Worm (Caenorhabditis elegans) whole organism, young adult: ENCODE measurements around the gene nspd-6.

Experiments
- B0019.2 ChIP-seq: fragments of 200-800 bp; sonication (Bioruptor generic); conservative IDR thresholded peaks from 2 replicates; pipeline ENCODE4 v1.3.6; 2022; ENCODE audit warnings: missing genetic modification reagents, missing genetic modification characterization, missing compliant biosample characterization
- B0336.3 ChIP-seq: fragments of 200-800 bp; sonication (Bioruptor generic); IDR thresholded peaks from 2 replicates; pipeline ENCODE4 v1.3.6; 2022; ENCODE audit warnings: missing genetic modification characterization, missing compliant biosample characterization
- C06A6.2 ChIP-seq: fragments of 200-800 bp; sonication (Bioruptor generic); conservative IDR thresholded peaks from 2 replicates; pipeline ENCODE4 v1.3.6; 2022; ENCODE audit warnings: missing genetic modification characterization, missing compliant biosample characterization
- D2030.7 ChIP-seq: fragments of 200-800 bp; sonication (Bioruptor generic); IDR thresholded peaks from 2 replicates; pipeline ENCODE4 v1.3.6; 2022; ENCODE audit warnings: missing genetic modification reagents, missing genetic modification characterization, missing compliant biosample characterization
- F10E7.11 ChIP-seq: sonication (generic microtip); optimal IDR thresholded peaks from 2 replicates; lab custom pipeline; 2017; ENCODE audit warnings: mild to moderate bottlenecking, missing genetic modification characterization, moderate library complexity, missing compliant biosample characterization
- F23B12.7 ChIP-seq: sonication (generic microtip); optimal IDR thresholded peaks from 2 replicates; lab custom pipeline; 2017; ENCODE audit warnings: missing genetic modification characterization, mild to moderate bottlenecking, missing compliant biosample characterization, antibody characterized with exemption, moderate library complexity; ENCODE audit not compliant: insufficient read depth
- F33H1.4 ChIP-seq: fragments of 200-800 bp; sonication (Bioruptor generic); IDR thresholded peaks from 2 replicates; pipeline ENCODE4 v1.3.6; 2022; ENCODE audit warnings: missing genetic modification reagents, missing genetic modification characterization, missing compliant biosample characterization
- F55B11.4 ChIP-seq: sonication (generic microtip); optimal IDR thresholded peaks from 2 replicates; lab custom pipeline; 2016; ENCODE audit warnings: missing compliant biosample characterization, missing genetic modification characterization, borderline replicate concordance; ENCODE audit not compliant: insufficient read depth
- K11D2.4 ChIP-seq: fragments of 200-800 bp; sonication (Bioruptor generic); IDR thresholded peaks from 2 replicates; pipeline ENCODE4 v1.3.6; 2022; ENCODE audit warnings: missing genetic modification reagents, missing genetic modification characterization, missing compliant biosample characterization
- Y53F4B.3 ChIP-seq: fragments of 200-800 bp; sonication (Bioruptor generic); IDR thresholded peaks from 2 replicates; pipeline ENCODE4 v1.3.6; 2022; ENCODE audit warnings: missing genetic modification reagents, missing genetic modification characterization, missing compliant biosample characterization
- Y79H2A.3 ChIP-seq: fragments of 200-800 bp; sonication (Bioruptor generic); conservative IDR thresholded peaks from 2 replicates; pipeline ENCODE4 v1.3.6; 2022; ENCODE audit warnings: missing genetic modification reagents, missing genetic modification characterization, missing compliant biosample characterization
- akir-1 ChIP-seq: fragments of 200-800 bp; sonication (Bioruptor generic); optimal IDR thresholded peaks from 2 replicates; lab custom pipeline; 2018; ENCODE audit warnings: mild to moderate bottlenecking, missing genetic modification characterization, moderate library complexity, missing compliant biosample characterization
- ama-1 ChIP-seq, 3 experiments: fragments of 150-350 bp in 1 of 3; sonication (generic microtip) in 2 of 3; optimal IDR thresholded peaks; 2 replicates each; lab custom pipeline; 2014 to 2018; ENCODE audit warnings: missing biosample characterization in 2 of 3, missing genetic modification characterization in 2 of 3, missing genetic modification reagents in 2 of 3
- aptf-2 ChIP-seq: fragments of 200-800 bp; sonication (Bioruptor generic); conservative IDR thresholded peaks from 2 replicates; pipeline ENCODE4 v1.3.6; 2022; ENCODE audit warnings: missing genetic modification reagents, missing genetic modification characterization, missing compliant biosample characterization
- attf-3 ChIP-seq: fragments of 200-800 bp; sonication (Bioruptor generic); conservative IDR thresholded peaks from 2 replicates; pipeline ENCODE4 v1.3.6; 2022; ENCODE audit warnings: missing genetic modification reagents, missing genetic modification characterization, missing compliant biosample characterization
- attf-5 ChIP-seq: fragments of 200-800 bp; sonication (Bioruptor generic); optimal IDR thresholded peaks from 2 replicates; lab custom pipeline; 2018; ENCODE audit warnings: mild to moderate bottlenecking, missing genetic modification characterization, missing compliant biosample characterization
- attf-6 ChIP-seq: fragments of 200-800 bp; sonication (Bioruptor generic); IDR thresholded peaks from 2 replicates; pipeline ENCODE4 v1.3.6; 2022; ENCODE audit warnings: missing genetic modification reagents, missing genetic modification characterization, missing compliant biosample characterization
- bed-1 ChIP-seq: fragments of 200-800 bp; sonication (Bioruptor generic); IDR thresholded peaks from 2 replicates; pipeline ENCODE4 v1.3.6; 2022; ENCODE audit warnings: missing genetic modification reagents, missing genetic modification characterization, missing compliant biosample characterization
- ccch-3 ChIP-seq: fragments of 200-800 bp; sonication (Bioruptor generic); optimal IDR thresholded peaks from 2 replicates; lab custom pipeline; 2018; ENCODE audit warnings: mild to moderate bottlenecking, missing genetic modification characterization, missing compliant biosample characterization
- ceh-27 ChIP-seq: fragments of 200-800 bp; sonication (Bioruptor generic); optimal IDR thresholded peaks from 2 replicates; lab custom pipeline; 2018; ENCODE audit warnings: mild to moderate bottlenecking, missing genetic modification characterization, moderate library complexity, missing compliant biosample characterization
- efl-1 ChIP-seq: fragments of 150-350 bp; optimal IDR thresholded peaks from 2 replicates; lab custom pipeline; 2014; ENCODE audit warnings: missing biosample characterization, missing genetic modification reagents, missing genetic modification characterization
- egl-44 ChIP-seq: fragments of 200-800 bp; sonication (Bioruptor generic); IDR thresholded peaks from 2 replicates; pipeline ENCODE4 v1.3.6; 2022; ENCODE audit warnings: missing genetic modification reagents, missing genetic modification characterization, missing compliant biosample characterization
- ekl-4 ChIP-seq: fragments of 200-800 bp; sonication (Bioruptor generic); IDR thresholded peaks from 2 replicates; pipeline ENCODE4 v1.3.6; 2022; ENCODE audit warnings: missing genetic modification reagents, missing genetic modification characterization, missing compliant biosample characterization
- him-1 ChIP-seq: sonication (generic microtip); optimal IDR thresholded peaks from 2 replicates; lab custom pipeline; 2016; ENCODE audit warnings: missing genotype, missing genetic modification reagents, missing genetic modification characterization, missing compliant biosample characterization
- hmg-1.2 ChIP-seq: fragments of 200-800 bp; sonication (Bioruptor generic); IDR thresholded peaks from 2 replicates; pipeline ENCODE4 v1.3.6; 2022; ENCODE audit warnings: missing genetic modification reagents, missing genetic modification characterization, missing compliant biosample characterization
- hmg-20 ChIP-seq: fragments of 200-800 bp; sonication (Bioruptor generic); IDR thresholded peaks from 2 replicates; pipeline ENCODE4 v1.3.6; 2022; ENCODE audit warnings: missing genetic modification reagents, missing genetic modification characterization, missing compliant biosample characterization
- hrde-1 ChIP-seq: sonication (generic microtip); optimal IDR thresholded peaks from 2 replicates; lab custom pipeline; 2016; ENCODE audit warnings: missing genetic modification characterization, mild to moderate bottlenecking, missing compliant biosample characterization, moderate library complexity, missing genotype, missing genetic modification reagents, borderline replicate concordance
- hsf-1 ChIP-seq: fragments of 200-800 bp; sonication (Bioruptor generic); IDR thresholded peaks from 2 replicates; pipeline ENCODE4 v1.3.6; 2022; ENCODE audit warnings: missing genetic modification reagents, missing genetic modification characterization, missing compliant biosample characterization
- let-607 ChIP-seq, 2 experiments: fragments of 200-800 bp in 1 of 2; sonication (Bioruptor generic) in 1 of 2; sonication (generic microtip) in 1 of 2; optimal IDR thresholded peaks; 2 replicates each; lab custom pipeline; 2016 to 2018; ENCODE audit warnings: mild to moderate bottlenecking in 2 of 2, missing compliant biosample characterization in 2 of 2, missing genetic modification characterization in 2 of 2, moderate library complexity in 2 of 2, missing genotype in 1 of 2
- lsl-1 ChIP-seq: fragments of 200-800 bp; sonication (Bioruptor generic); optimal IDR thresholded peaks from 2 replicates; lab custom pipeline; 2018; ENCODE audit warnings: mild to moderate bottlenecking, missing genetic modification characterization, moderate library complexity, missing compliant biosample characterization
- lsy-27 ChIP-seq: sonication (generic microtip); optimal IDR thresholded peaks from 2 replicates; lab custom pipeline; 2017; ENCODE audit warnings: missing genetic modification characterization, mild to moderate bottlenecking, missing compliant biosample characterization, antibody characterized with exemption, missing genotype, borderline replicate concordance; ENCODE audit not compliant: insufficient read depth
- madf-10 ChIP-seq: sonication (generic microtip); optimal IDR thresholded peaks from 2 replicates; lab custom pipeline; 2016; ENCODE audit warnings: mild to moderate bottlenecking, missing genetic modification characterization, missing compliant biosample characterization
- nfya-2 ChIP-seq: fragments of 200-800 bp; sonication (Bioruptor generic); IDR thresholded peaks from 2 replicates; pipeline ENCODE4 v1.3.6; 2022; ENCODE audit warnings: missing genetic modification reagents, missing genetic modification characterization, missing compliant biosample characterization
- nhr-179 ChIP-seq: sonication (generic microtip); optimal IDR thresholded peaks from 2 replicates; lab custom pipeline; 2016; ENCODE audit warnings: mild to moderate bottlenecking, missing genetic modification characterization, missing compliant biosample characterization
- nhr-80 ChIP-seq: sonication (generic microtip); optimal IDR thresholded peaks from 2 replicates; lab custom pipeline; 2016; ENCODE audit warnings: missing genetic modification characterization, missing compliant biosample characterization
- pha-4 ChIP-seq: fragments of 150-350 bp; sonication (generic microtip); optimal IDR thresholded peaks from 2 replicates; lab custom pipeline; 2014; ENCODE audit warnings: missing biosample characterization, missing genetic modification reagents, missing genetic modification characterization
- rcor-1 ChIP-seq: fragments of 200-800 bp; sonication (Bioruptor generic); IDR thresholded peaks from 2 replicates; pipeline ENCODE4 v1.3.6; 2022; ENCODE audit warnings: missing genetic modification reagents, missing genetic modification characterization, missing compliant biosample characterization
- snpc-3.4 ChIP-seq: sonication (generic microtip); optimal IDR thresholded peaks from 2 replicates; lab custom pipeline; 2017; ENCODE audit warnings: missing genetic modification characterization, mild to moderate bottlenecking, missing compliant biosample characterization, antibody characterized with exemption, moderate library complexity, missing genotype, missing genetic modification reagents
- snpc-4 ChIP-seq, 5 experiments: fragments of 150-350 bp in 1 of 5; sonication (generic microtip) in 4 of 5; optimal IDR thresholded peaks; 2 replicates each; lab custom pipeline; 2014 to 2018; ENCODE audit warnings: missing genetic modification characterization in 5 of 5, missing biosample characterization in 3 of 5, antibody characterized with exemption in 2 of 5, mild to moderate bottlenecking in 2 of 5, missing compliant biosample characterization in 2 of 5, missing genotype in 2 of 5, moderate library complexity in 2 of 5, missing genetic modification reagents in 1 of 5
- tlf-1 ChIP-seq: fragments of 200-800 bp; sonication (Bioruptor generic); optimal IDR thresholded peaks from 2 replicates; lab custom pipeline; 2018; ENCODE audit warnings: mild to moderate bottlenecking, missing genetic modification characterization, missing compliant biosample characterization
- unc-62 ChIP-seq: fragments of 150-350 bp; optimal IDR thresholded peaks from 2 replicates; lab custom pipeline; 2014; ENCODE audit warnings: missing biosample characterization, missing genetic modification reagents, missing genetic modification characterization
- ztf-18 ChIP-seq: sonication (generic microtip); optimal IDR thresholded peaks from 2 replicates; lab custom pipeline; 2016; ENCODE audit warnings: missing genotype, mild to moderate bottlenecking, missing genetic modification characterization, missing compliant biosample characterization
- ztf-22 ChIP-seq: fragments of 200-800 bp; sonication (Bioruptor generic); optimal IDR thresholded peaks from 2 replicates; lab custom pipeline; 2018; ENCODE audit warnings: mild to moderate bottlenecking, missing genetic modification characterization, moderate library complexity, missing compliant biosample characterization
- ztf-28 ChIP-seq: fragments of 200-800 bp; sonication (Bioruptor generic); IDR thresholded peaks from 2 replicates; pipeline ENCODE4 v1.3.6; 2022; ENCODE audit warnings: missing genetic modification reagents, missing genetic modification characterization, missing compliant biosample characterization

nspd-6 gene

DNA sequence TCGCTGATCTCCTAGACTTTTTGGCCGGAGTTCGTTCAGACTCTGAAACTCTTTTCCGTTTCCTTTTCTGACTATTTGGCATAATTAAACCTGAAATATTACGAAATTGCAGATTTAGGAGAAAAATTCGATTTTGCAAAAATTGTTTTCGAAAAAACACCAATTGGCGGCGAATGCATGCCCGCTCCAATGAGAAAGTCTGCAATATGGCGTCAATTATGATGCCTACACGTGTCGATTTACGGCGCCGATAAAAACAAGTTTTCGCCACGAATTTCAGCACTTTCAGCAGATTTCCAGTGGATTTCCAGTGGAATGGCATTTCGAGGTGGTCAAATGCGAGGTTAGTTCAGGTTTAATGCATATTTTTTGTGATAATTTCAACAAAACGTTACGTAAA, 43.9 kb upstream of the nspd-6 start, which contains the start of the genes Y59E9AL.36 and nbet-1 (continued):
- peak; percentile 64 for TF ChIP-seq tlf-1 (GFP tag; lab: Kevin White, UChicago)
- peak; percentile 59 for TF ChIP-seq ekl-4 (GFP tag; lab: Robert Waterston, UW)
- no peak for TF ChIP-seq ccch-3
- peak; percentile 75 for TF ChIP-seq snpc-4 (GFP tag; optimal IDR thresholded peaks at IDR 0.05; lab: Kevin White, UChicago)
- TF ChIP-seq snpc-4 (tag; optimal IDR thresholded peaks at IDR 0.05; lab: Kevin White, UChicago), result peak in 3 of 4 experiments; percentile 90 to 92 (median 92)
- peak; percentile 93 for TF ChIP-seq attf-5 (GFP tag; lab: Kevin White, UChicago)
- no peak for TF ChIP-seq ama-1 (optimal IDR thresholded peaks at IDR 0.05; lab: Kevin White, UChicago)
- peak in 1 of 2 experiments; percentile 3 for TF ChIP-seq ama-1 (GFP tag; optimal IDR thresholded peaks at IDR 0.05; lab: Kevin White, UChicago)
- peak; percentile 67 for TF ChIP-seq efl-1
- peak; percentile 60; the same call in 1 of the 2 replicates for TF ChIP-seq F33H1.4 (GFP tag; lab: Robert Waterston, UW)
- peak; percentile 62 for TF ChIP-seq rcor-1
- TF ChIP-seq ceh-27, result peak; percentile 41
- peak; percentile 72 for TF ChIP-seq F23B12.7 (tag; lab: Kevin White, UChicago)
- TF ChIP-seq nhr-80 (tag; lab: Kevin White, UChicago), result peak; percentile 27
- no peak for TF ChIP-seq F55B11.4 (tag; lab: Kevin White, UChicago)
- TF ChIP-seq ztf-18 (tag; lab: Kevin White, UChicago), result peak; percentile 64
- no peak for TF ChIP-seq F10E7.11 (tag; lab: Kevin White, UChicago)
- peak; percentile 49 for TF ChIP-seq hmg-1.2 (GFP tag; lab: Robert Waterston, UW)
- TF ChIP-seq hsf-1, result no peak

DNA sequence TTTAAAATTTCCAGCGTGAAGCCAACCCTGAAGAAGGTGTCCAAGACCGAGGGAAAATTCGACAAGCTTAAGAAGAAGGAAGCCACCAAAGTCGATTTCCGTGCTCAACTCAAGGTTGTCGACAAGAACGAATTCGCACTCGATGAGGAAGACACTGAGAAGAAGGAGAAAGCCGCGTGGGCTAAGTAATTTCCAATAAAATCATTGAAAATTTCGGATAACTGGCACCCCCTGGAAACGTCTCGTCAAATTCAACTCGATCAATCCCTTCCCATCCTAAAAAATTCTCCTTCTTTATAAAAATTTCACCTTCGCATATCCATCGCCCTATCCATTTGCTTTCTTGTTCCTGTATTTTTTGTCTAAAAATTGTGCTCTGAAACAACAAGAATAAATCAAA, 41.2 kb upstream of the nspd-6 start:
- TF ChIP-seq bed-1 (GFP tag; lab: Robert Waterston, UW) (no peak), nfya-2 (no peak), ztf-22 (no peak), hmg-20 (GFP tag; lab: Robert Waterston, UW) (no peak), F33H1.4 (GFP tag; lab: Robert Waterston, UW) (no peak), ama-1 (optimal IDR thresholded peaks at IDR 0.05; lab: Kevin White, UChicago) (no peak), ama-1 (GFP tag; optimal IDR thresholded peaks at IDR 0.05; lab: Kevin White, UChicago) (peak in 1 of 2 experiments; percentile 22), attf-5 (GFP tag; lab: Kevin White, UChicago) (no peak), akir-1 (no peak), hsf-1 (no peak), Y79H2A.3 (GFP tag; lab: Robert Waterston, UW) (peak; percentile 75), B0019.2 (no peak), nhr-179 (tag; lab: Kevin White, UChicago) (no peak), K11D2.4 (no peak), attf-6 (GFP tag; lab: Robert Waterston, UW) (0 out of 2 replicates have a peak, but pooled peaks have one; percentile 41), hrde-1 (tag; lab: Kevin White, UChicago) (peak; percentile 3), aptf-2 (no peak), efl-1 (no peak), F55B11.4 (tag; lab: Kevin White, UChicago) (no peak), pha-4 (tag; lab: Kevin White, UChicago) (no peak), him-1 (tag; lab: Kevin White, UChicago) (no peak), unc-62 (GFP tag; lab: Kevin White, UChicago) (no peak), let-607 (tag; optimal IDR thresholded peaks at IDR 0.05; lab: Kevin White, UChicago) (no peak), attf-3 (GFP tag; lab: Robert Waterston, UW) (no peak), snpc-3.4 (tag; lab: Kevin White, UChicago) (no peak), B0336.3 (GFP tag; lab: Robert Waterston, UW) (no peak), lsl-1 (GFP tag; lab: Kevin White, UChicago) (no peak), D2030.7 (GFP tag; lab: Robert Waterston, UW) (no peak), C06A6.2 (GFP tag; lab: Robert Waterston, UW) (no peak), lsy-27 (tag; lab: Kevin White, UChicago) (no peak), Y53F4B.3 (GFP tag; lab: Robert Waterston, UW) (no peak), ekl-4 (GFP tag; lab: Robert Waterston, UW) (0 out of 2 replicates have a peak, but pooled peaks have one; percentile 19), ztf-28 (GFP tag; lab: Robert Waterston, UW) (no peak), egl-44 (GFP tag; lab: Robert Waterston, UW) (no peak), tlf-1 (GFP tag; lab: Kevin White, UChicago) (no peak), madf-10 (tag; lab: Kevin White, UChicago) (no peak)
